Worm (Caenorhabditis elegans) whole organism, L1 larva: ENCODE results near the gene cpg-9.
A peak's percentile ranks its signal among the peaks of the same experiment; 100 is the strongest.

Experiments used
- C04F5.9 ChIP-seq: sonication (generic microtip); optimal IDR thresholded peaks from 2 replicates; lab custom pipeline; 2016; ENCODE audit warnings: missing genetic modification characterization, missing compliant biosample characterization
- C16A3.4 ChIP-seq: fragments of 150-350 bp; optimal IDR thresholded peaks from 2 replicates; lab custom pipeline; 2014; ENCODE audit warnings: missing biosample characterization, missing genetic modification characterization
- aly-2 ChIP-seq: fragments of 150-350 bp; optimal IDR thresholded peaks from 2 replicates; lab custom pipeline; 2014; ENCODE audit warnings: missing biosample characterization, missing genetic modification characterization
- blmp-1 ChIP-seq: fragments of 150-350 bp; optimal IDR thresholded peaks from 2 replicates; lab custom pipeline; 2014; ENCODE audit warnings: missing biosample characterization, missing genetic modification characterization
- ceh-63 ChIP-seq: fragments of 200-800 bp; sonication (Bioruptor generic); optimal IDR thresholded peaks from 2 replicates; lab custom pipeline; 2018; ENCODE audit warnings: mild to moderate bottlenecking, missing genetic modification characterization, missing compliant biosample characterization
- ceh-8 ChIP-seq: fragments of 200-800 bp; sonication (Bioruptor generic); optimal IDR thresholded peaks from 2 replicates; lab custom pipeline; 2018; ENCODE audit warnings: mild to moderate bottlenecking, missing genetic modification characterization, moderate library complexity, missing compliant biosample characterization
- ceh-88 ChIP-seq: fragments of 200-800 bp; sonication (Bioruptor generic); IDR thresholded peaks from 2 replicates; pipeline ENCODE4 v1.3.6; 2022; ENCODE audit warnings: missing genetic modification characterization, missing compliant biosample characterization
- ceh-90 ChIP-seq: sonication (generic microtip); optimal IDR thresholded peaks from 2 replicates; lab custom pipeline; 2016; ENCODE audit warnings: missing genetic modification characterization, missing compliant biosample characterization
- dsc-1 ChIP-seq: sonication (generic microtip); optimal IDR thresholded peaks from 2 replicates; lab custom pipeline; 2016; ENCODE audit warnings: mild to moderate bottlenecking, missing genetic modification characterization, missing compliant biosample characterization
- efl-3 ChIP-seq: fragments of 200-800 bp; sonication (Bioruptor generic); optimal IDR thresholded peaks from 2 replicates; lab custom pipeline; 2018; ENCODE audit warnings: mild to moderate bottlenecking, missing genetic modification characterization, missing compliant biosample characterization
- egl-13 ChIP-seq: sonication (generic microtip); optimal IDR thresholded peaks from 2 replicates; lab custom pipeline; 2016; ENCODE audit warnings: missing genotype, missing genetic modification reagents, missing genetic modification characterization, missing compliant biosample characterization
- egl-27 ChIP-seq, 2 experiments: fragments of 150-350 bp in 1 of 2; sonication (generic microtip); optimal IDR thresholded peaks; 3 replicates each; lab custom pipeline; 2017 to 2018; ENCODE audit warnings: missing biosample characterization in 2 of 2, missing genetic modification characterization in 2 of 2, missing genetic modification reagents in 2 of 2
- elt-3 ChIP-seq, 6 experiments: fragments of 150-350 bp in 1 of 6; sonication (generic microtip); optimal IDR thresholded peaks; 2 replicates each; lab custom pipeline; 2017 to 2018; ENCODE audit warnings: missing biosample characterization in 6 of 6, missing genetic modification characterization in 6 of 6, inconsistent platforms in 1 of 6
- fkh-4 ChIP-seq: sonication (generic microtip); optimal IDR thresholded peaks from 2 replicates; lab custom pipeline; 2016; ENCODE audit warnings: missing compliant biosample characterization, missing genetic modification characterization, borderline replicate concordance
- fkh-8 ChIP-seq: sonication (generic microtip); optimal IDR thresholded peaks from 2 replicates; lab custom pipeline; 2016; ENCODE audit warnings: mild to moderate bottlenecking, missing genetic modification characterization, missing compliant biosample characterization
- fos-1 ChIP-seq: fragments of 150-350 bp; optimal IDR thresholded peaks from 2 replicates; lab custom pipeline; 2014; ENCODE audit warnings: missing biosample characterization, missing genetic modification characterization
- hlh-4 ChIP-seq: sonication (generic microtip); optimal IDR thresholded peaks from 2 replicates; lab custom pipeline; 2016; ENCODE audit warnings: mild to moderate bottlenecking, missing genetic modification characterization, missing compliant biosample characterization
- irx-1 ChIP-seq: sonication (generic microtip); optimal IDR thresholded peaks from 2 replicates; lab custom pipeline; 2016; ENCODE audit warnings: missing genetic modification characterization, missing compliant biosample characterization
- jun-1 ChIP-seq: fragments of 150-350 bp; optimal IDR thresholded peaks from 2 replicates; lab custom pipeline; 2014; ENCODE audit warnings: missing biosample characterization, missing genetic modification reagents, missing genetic modification characterization
- lin-35 ChIP-seq, 2 experiments: fragments of 150-350 bp; optimal IDR thresholded peaks; 2 replicates each; lab custom pipeline; 2014; ENCODE audit warnings: missing biosample characterization in 2 of 2, missing genetic modification characterization in 2 of 2, missing genetic modification reagents in 2 of 2
- lsy-2 ChIP-seq, 2 experiments: fragments of 150-350 bp; optimal IDR thresholded peaks; 2 replicates each; lab custom pipeline; 2014; ENCODE audit warnings: missing biosample characterization in 2 of 2, missing genetic modification characterization in 2 of 2
- mdl-1 ChIP-seq, 2 experiments: fragments of 150-350 bp; optimal IDR thresholded peaks; 2 replicates each; lab custom pipeline; 2014 to 2017; ENCODE audit warnings: missing biosample characterization in 2 of 2, missing genetic modification characterization in 2 of 2, inconsistent platforms in 1 of 2
- nhr-12 ChIP-seq: sonication (generic microtip); optimal IDR thresholded peaks from 2 replicates; lab custom pipeline; 2017; ENCODE audit warnings: missing biosample characterization, missing genetic modification characterization
- nhr-19 ChIP-seq: fragments of 200-800 bp; sonication (Bioruptor generic); conservative IDR thresholded peaks from 2 replicates; pipeline ENCODE4 v1.3.6; 2022; ENCODE audit warnings: missing genetic modification characterization, missing compliant biosample characterization
- nhr-20 ChIP-seq: sonication (generic microtip); optimal IDR thresholded peaks from 2 replicates; lab custom pipeline; 2016; ENCODE audit warnings: mild to moderate bottlenecking, missing genetic modification characterization, missing compliant biosample characterization
- nhr-237 ChIP-seq: fragments of 150-350 bp; optimal IDR thresholded peaks from 2 replicates; lab custom pipeline; 2014; ENCODE audit warnings: missing biosample characterization, missing genetic modification characterization
- nhr-28 ChIP-seq: fragments of 150-350 bp; optimal IDR thresholded peaks from 2 replicates; lab custom pipeline; 2014; ENCODE audit warnings: missing biosample characterization, missing genetic modification characterization
- nhr-47 ChIP-seq: sonication (generic microtip); optimal IDR thresholded peaks from 2 replicates; lab custom pipeline; 2016; ENCODE audit warnings: mild to moderate bottlenecking, missing genetic modification characterization, moderate library complexity, missing compliant biosample characterization
- nhr-76 ChIP-seq: sonication (generic microtip); optimal IDR thresholded peaks from 2 replicates; lab custom pipeline; 2017; ENCODE audit warnings: missing biosample characterization, missing genetic modification characterization
- nhr-77 ChIP-seq: fragments of 150-350 bp; optimal IDR thresholded peaks from 2 replicates; lab custom pipeline; 2014; ENCODE audit warnings: missing biosample characterization, missing genetic modification characterization
- nhr-84 ChIP-seq: sonication (generic microtip); optimal IDR thresholded peaks from 2 replicates; lab custom pipeline; 2017; ENCODE audit warnings: missing biosample characterization, missing genetic modification characterization
- nhr-85 ChIP-seq: sonication (generic microtip); peaks from one replicate; lab custom pipeline; 2016; ENCODE audit warnings: missing genetic modification characterization, inconsistent platforms, missing compliant biosample characterization
- nhr-90 ChIP-seq: sonication (generic microtip); optimal IDR thresholded peaks from 2 replicates; lab custom pipeline; 2016; ENCODE audit warnings: mild to moderate bottlenecking, missing genetic modification characterization, missing compliant biosample characterization; ENCODE audit not compliant: poor library complexity
- pax-3 ChIP-seq: fragments of 200-800 bp; sonication (Bioruptor generic); optimal IDR thresholded peaks from 2 replicates; lab custom pipeline; 2018; ENCODE audit warnings: mild to moderate bottlenecking, missing genetic modification characterization, moderate library complexity, missing compliant biosample characterization
- pqm-1 ChIP-seq: sonication (generic microtip); optimal IDR thresholded peaks from 3 replicates; lab custom pipeline; 2017; ENCODE audit warnings: missing biosample characterization, missing genetic modification characterization
- rnt-1 ChIP-seq: sonication (generic microtip); optimal IDR thresholded peaks from 2 replicates; lab custom pipeline; 2016; ENCODE audit warnings: mild to moderate bottlenecking, missing genetic modification characterization, moderate library complexity, missing compliant biosample characterization
- sup-37 ChIP-seq: fragments of 200-800 bp; sonication (Bioruptor generic); optimal IDR thresholded peaks from 2 replicates; lab custom pipeline; 2018; ENCODE audit warnings: mild to moderate bottlenecking, missing genetic modification characterization, missing compliant biosample characterization
- swsn-7 ChIP-seq: sonication (generic microtip); optimal IDR thresholded peaks from 2 replicates; lab custom pipeline; 2016; ENCODE audit warnings: missing genetic modification characterization, missing compliant biosample characterization
- tlp-1 ChIP-seq: fragments of 150-350 bp; optimal IDR thresholded peaks from 2 replicates; lab custom pipeline; 2014; ENCODE audit warnings: missing biosample characterization, missing genetic modification characterization
- unc-130 ChIP-seq: fragments of 150-350 bp; optimal IDR thresholded peaks from 2 replicates; lab custom pipeline; 2017; ENCODE audit warnings: missing biosample characterization, missing genetic modification characterization, inconsistent platforms
- unc-30 ChIP-seq: sonication (generic microtip); optimal IDR thresholded peaks from 2 replicates; lab custom pipeline; 2017; ENCODE audit warnings: missing biosample characterization, missing genetic modification characterization
- unc-86 ChIP-seq: sonication (generic microtip); optimal IDR thresholded peaks from 2 replicates; lab custom pipeline; 2016; ENCODE audit warnings: missing genetic modification characterization, missing compliant biosample characterization
- unc-98 ChIP-seq: fragments of 200-800 bp; sonication (Bioruptor generic); IDR thresholded peaks from 2 replicates; pipeline ENCODE4 v1.3.6; 2022; ENCODE audit warnings: missing genetic modification characterization, missing compliant biosample characterization
- zag-1 ChIP-seq: fragments of 150-350 bp; optimal IDR thresholded peaks from 2 replicates; lab custom pipeline; 2014; ENCODE audit warnings: missing biosample characterization, missing genetic modification characterization
- zip-4 ChIP-seq: fragments of 200-800 bp; sonication (Bioruptor generic); optimal IDR thresholded peaks from 2 replicates; lab custom pipeline; 2018; ENCODE audit warnings: mild to moderate bottlenecking, missing genetic modification characterization, moderate library complexity, missing compliant biosample characterization
- ztf-11 ChIP-seq, 2 experiments: sonication (generic microtip); optimal IDR thresholded peaks; 2 replicates each; lab custom pipeline; 2016 to 2017; ENCODE audit warnings: missing genetic modification characterization in 2 of 2, missing biosample characterization in 1 of 2, missing compliant biosample characterization in 1 of 2
- ztf-4 ChIP-seq: fragments of 150-350 bp; optimal IDR thresholded peaks from 2 replicates; lab custom pipeline; 2014; ENCODE audit warnings: missing biosample characterization, missing genetic modification characterization

Gene cpg-9

DNA sequence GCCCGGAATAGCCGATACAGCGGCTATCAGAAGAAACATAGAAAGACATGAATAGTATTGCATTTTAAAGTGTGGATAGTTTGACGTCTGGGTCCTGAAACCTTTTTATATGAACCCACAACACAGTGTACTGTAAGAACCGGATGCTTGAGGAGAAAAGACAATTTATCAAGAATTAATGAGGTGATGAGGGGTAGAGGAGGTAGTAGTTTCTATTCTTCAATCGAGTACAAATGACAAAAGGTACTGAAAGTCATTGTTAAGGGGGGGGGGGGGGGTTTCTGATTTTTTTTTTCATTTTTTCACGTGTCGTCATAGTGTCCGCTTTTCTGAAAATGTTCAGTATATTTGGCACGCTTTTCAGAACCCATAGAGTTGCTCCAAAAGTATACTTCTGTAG, 3.2 kb downstream of the cpg-9 start, which contains the start of gene Y67D8C.7:
Gene Y67D8C.7, minus strand, starts transcription at position 101 of the 400 bp plus-strand sequence.
- peak; percentile 24 for TF ChIP-seq nhr-85
- no peak for TF ChIP-seq unc-98 (GFP tag; lab: Robert Waterston, UW)
- TF ChIP-seq zip-4 = no peak
- TF ChIP-seq fkh-4 (tag; lab: Kevin White, UChicago) = no peak

DNA sequence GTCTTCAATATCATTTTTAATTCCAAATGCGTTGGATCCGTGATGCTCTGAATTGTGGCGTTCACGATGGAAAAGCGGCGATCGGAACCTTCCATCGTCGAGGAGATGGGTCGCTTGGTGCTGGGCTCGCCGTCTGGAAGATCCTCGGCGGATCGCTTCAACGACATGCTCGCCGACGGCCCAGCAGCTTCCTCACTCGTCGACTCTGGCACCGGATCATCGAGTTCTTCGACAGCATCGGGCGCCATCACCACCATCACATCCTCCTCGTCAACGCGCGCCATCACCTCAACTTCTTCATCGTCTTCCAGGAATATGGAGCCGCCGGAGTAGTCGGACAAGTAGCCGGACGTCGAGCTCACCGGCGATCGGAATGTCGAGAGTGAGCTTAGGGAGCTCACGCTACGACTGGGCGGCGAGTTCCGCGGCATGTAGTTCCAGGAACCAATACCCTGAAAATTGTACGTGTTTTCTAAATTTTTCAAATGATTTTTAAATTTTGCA, 7.0 kb downstream of the cpg-9 start, which contains the start of gene Y67D8C.6:
Gene Y67D8C.6, minus strand, starts transcription at position 454 of the 504 bp plus-strand sequence.
- TF ChIP-seq nhr-237 (no peak), nhr-85 (no peak), jun-1 (tag; lab: Kevin White, UChicago) (no peak), pqm-1 (no peak), egl-13 (tag; lab: Kevin White, UChicago) (no peak), C16A3.4 (tag; lab: Kevin White, UChicago) (no peak), sup-37 (GFP tag; lab: Kevin White, UChicago) (no peak), nhr-12 (no peak), tlp-1 (no peak), rnt-1 (tag; lab: Kevin White, UChicago) (no peak), nhr-28 (tag; lab: Kevin White, UChicago) (no peak), nhr-77 (tag; lab: Kevin White, UChicago) (no peak), nhr-84 (no peak), blmp-1 (tag; lab: Kevin White, UChicago) (no peak), ztf-11 (tag; optimal IDR thresholded peaks at IDR 0.05; lab: Kevin White, UChicago) (no peak), ceh-8 (no peak), efl-3 (no peak), ceh-63 (no peak), nhr-76 (no peak), hlh-4 (tag; lab: Kevin White, UChicago) (no peak)

DNA sequence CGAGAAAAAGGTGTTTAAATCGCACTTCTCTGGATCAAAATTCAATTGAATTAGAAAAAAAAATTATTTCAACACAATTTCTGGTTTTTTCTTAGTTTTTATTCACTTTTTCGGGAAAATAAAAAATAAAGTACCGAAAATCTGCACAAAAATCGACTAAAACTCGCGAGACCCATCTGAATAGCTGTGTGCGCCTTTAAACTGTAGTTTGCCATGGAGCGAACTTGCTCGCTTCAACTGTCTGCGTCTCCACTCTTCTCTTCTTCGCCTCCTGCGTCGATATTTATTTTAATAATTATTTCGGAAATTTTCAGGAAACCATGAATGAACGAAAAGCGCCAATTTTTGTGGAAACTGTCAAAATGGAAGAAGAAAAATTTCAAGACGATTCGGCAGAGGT, 14.2 kb downstream of the cpg-9 start:
- TF ChIP-seq nhr-90 (tag; lab: Kevin White, UChicago) (no peak), lsy-2 (tag; optimal IDR thresholded peaks at IDR 0.05; lab: Kevin White, UChicago) (peak in 1 of 2 experiments; percentile 3)

DNA sequence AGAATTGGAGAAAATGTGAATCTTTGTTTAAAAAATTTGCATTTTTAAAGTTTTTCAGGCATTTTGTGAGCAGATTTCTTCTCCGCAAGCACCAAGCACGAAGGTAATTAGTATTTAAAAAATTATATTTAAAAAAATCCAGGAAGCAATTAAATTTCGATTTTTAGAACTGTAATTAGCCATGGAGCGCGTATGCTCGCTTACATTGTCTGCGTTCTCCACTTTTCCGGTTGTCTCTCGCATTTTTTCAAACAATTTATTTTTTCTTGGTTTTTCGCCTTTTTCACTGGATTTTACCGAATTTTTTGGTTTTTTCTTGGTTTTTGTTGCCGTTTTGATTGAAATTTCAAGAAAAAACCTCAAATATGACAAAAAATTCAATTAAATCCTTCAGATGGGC, 14.7 kb downstream of the cpg-9 start:
- TF ChIP-seq unc-30 (tag; lab: Kevin White, UChicago) (no peak), rnt-1 (tag; lab: Kevin White, UChicago) (no peak), egl-13 (tag; lab: Kevin White, UChicago) (no peak), sup-37 (GFP tag; lab: Kevin White, UChicago) (no peak), ztf-4 (tag; lab: Kevin White, UChicago) (no peak), unc-86 (tag; lab: Kevin White, UChicago) (no peak), efl-3 (no peak), fos-1 (tag; lab: Kevin White, UChicago) (no peak), nhr-47 (peak; percentile 4), ceh-8 (no peak), dsc-1 (tag; lab: Kevin White, UChicago) (no peak), ceh-88 (GFP tag; lab: Robert Waterston, UW) (no peak), lin-35 (GFP tag; optimal IDR thresholded peaks at IDR 0.05; lab: Kevin White, UChicago) (peak; percentile 13 to 27), nhr-20 (tag; lab: Kevin White, UChicago) (no peak), C04F5.9 (tag; lab: Kevin White, UChicago) (no peak), jun-1 (tag; lab: Kevin White, UChicago) (no peak), fkh-8 (no peak), C16A3.4 (tag; lab: Kevin White, UChicago) (peak; percentile 0), nhr-19 (GFP tag; lab: Robert Waterston, UW) (no peak), zag-1 (tag; lab: Kevin White, UChicago) (no peak), elt-3 (tag; optimal IDR thresholded peaks at IDR 0.05; lab: Kevin White, UChicago) (no peak), swsn-7 (tag; lab: Kevin White, UChicago) (no peak), lsy-2 (tag; optimal IDR thresholded peaks at IDR 0.05; lab: Kevin White, UChicago) (peak; percentile 49 to 78), unc-130 (no peak), pax-3 (no peak), mdl-1 (tag; optimal IDR thresholded peaks at IDR 0.05; lab: Kevin White, UChicago) (no peak), egl-27 (tag; optimal IDR thresholded peaks at IDR 0.05; lab: Kevin White, UChicago) (no peak), ceh-63 (no peak), irx-1 (tag; lab: Kevin White, UChicago) (no peak), nhr-237 (no peak), aly-2 (tag; lab: Kevin White, UChicago) (no peak), ceh-90 (tag; lab: Kevin White, UChicago) (no peak), blmp-1 (tag; lab: Kevin White, UChicago) (peak; percentile 1)
